Worm (Caenorhabditis elegans): Measurements from ENCODE around the gene D1022.9.

D1022.9 gene

DNA sequence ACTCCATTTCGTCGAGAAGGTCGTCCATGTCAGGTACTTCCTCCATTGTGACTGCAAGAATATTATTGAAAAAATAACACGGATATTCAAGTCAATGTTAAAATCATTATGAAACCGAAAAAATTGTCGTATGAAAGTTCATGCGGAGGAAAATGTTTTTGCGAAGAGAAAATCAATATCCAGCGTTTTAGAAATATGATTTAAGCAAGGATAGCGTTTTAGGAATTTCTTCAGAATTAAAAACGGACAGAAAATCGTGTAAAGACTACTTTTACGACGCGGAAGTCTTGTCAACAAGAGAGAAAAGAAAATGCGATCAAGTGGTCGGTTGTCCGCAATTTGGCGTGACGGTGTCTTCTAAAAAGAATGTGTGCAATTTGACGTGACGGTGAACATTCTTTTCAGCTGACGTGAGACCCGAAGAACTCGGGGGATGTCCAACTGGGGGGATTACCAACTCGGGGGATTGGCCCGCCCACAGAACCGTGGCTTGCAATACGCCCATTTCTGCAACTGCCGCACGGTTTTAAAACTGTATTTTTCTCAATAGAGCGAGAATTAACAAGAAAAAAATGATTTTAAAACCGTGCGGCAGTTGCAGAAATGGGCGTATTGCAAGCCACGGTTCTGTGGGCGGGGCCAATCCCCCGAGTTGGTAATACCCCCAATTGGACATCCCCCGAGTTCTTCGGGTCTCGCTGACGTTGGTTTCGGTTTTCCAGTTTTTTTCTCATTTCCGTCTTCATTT lies 10.8 kb downstream of the D1022.9 start, which contains the start of the genes aka-1 and ubc-6 (continued):
- TF ChIP-seq dpl-1 (GFP tag; optimal IDR thresholded peaks at IDR 0.05) = peak; percentile 34
- no peak for TF ChIP-seq ets-4 (GFP tag; optimal IDR thresholded peaks at IDR 0.05)
- peak; percentile 91 for TF ChIP-seq ztf-6 (GFP tag; IDR thresholded peaks at IDR 0.05)
- peak; percentile 95 for TF ChIP-seq lin-40 (tag; optimal IDR thresholded peaks at IDR 0.05)
- TF ChIP-seq madf-3 (GFP tag; IDR thresholded peaks at IDR 0.05) = peak; percentile 87
- TF ChIP-seq nhr-120 (GFP tag; IDR thresholded peaks at IDR 0.05) = no peak
- TF ChIP-seq Y53F4B.3 (GFP tag; IDR thresholded peaks at IDR 0.05) = peak; percentile 65
- TF ChIP-seq lir-1 (GFP tag; conservative IDR thresholded peaks at IDR 0.05) = peak; percentile 91
- TF ChIP-seq rec-8 (tag; optimal IDR thresholded peaks at IDR 0.05) = no peak
- peak; percentile 86 for TF ChIP-seq nhr-80 (tag; optimal IDR thresholded peaks at IDR 0.05)
- no peak for TF ChIP-seq dpff-1 (tag; optimal IDR thresholded peaks at IDR 0.05)
- TF ChIP-seq chd-7 (tag; optimal IDR thresholded peaks at IDR 0.05) = peak; percentile 71

DNA sequence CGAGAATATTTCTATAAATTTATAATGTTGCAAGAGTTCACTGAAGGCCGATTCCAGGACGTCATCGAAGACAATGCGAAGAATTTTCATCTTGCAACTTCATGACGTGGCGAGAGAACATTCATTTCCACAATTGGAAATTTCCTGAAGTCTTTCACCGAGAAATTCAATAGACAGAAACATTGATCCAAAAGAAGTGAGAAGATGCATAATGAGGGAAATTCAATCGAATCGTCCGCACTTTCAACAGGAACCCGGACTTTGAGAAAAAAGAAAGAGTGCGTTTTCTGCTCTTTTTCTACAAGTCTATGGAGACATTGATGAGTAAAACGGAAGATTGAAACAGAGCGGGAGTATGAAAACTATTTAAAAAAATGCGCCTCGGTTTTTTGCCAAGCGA lies 20.2 kb downstream of the D1022.9 start:
- TF ChIP-seq F55B11.4 (tag; optimal IDR thresholded peaks at IDR 0.05; ENCODE audit: borderline replicate concordance, insufficient read depth) (no peak), dpl-1 (GFP tag; optimal IDR thresholded peaks at IDR 0.05) (no peak), aptf-2 (GFP tag; conservative IDR thresholded peaks at IDR 0.05) (no peak), him-1 (tag; optimal IDR thresholded peaks at IDR 0.05) (no peak), ceh-40 (GFP tag; IDR thresholded peaks at IDR 0.05) (no peak), T07F8.4 (tag; optimal IDR thresholded peaks at IDR 0.05) (no peak), pha-4 (tag; optimal IDR thresholded peaks at IDR 0.05) (no peak), sea-2 (GFP tag; IDR thresholded peaks at IDR 0.05) (no peak), nhr-80 (tag; optimal IDR thresholded peaks at IDR 0.05) (no peak), efl-1 (GFP tag; optimal IDR thresholded peaks at IDR 0.05) (no peak), F33H1.4 (GFP tag; IDR thresholded peaks at IDR 0.05) (no peak), F22D6.2 (tag; optimal IDR thresholded peaks at IDR 0.05) (no peak)

DNA sequence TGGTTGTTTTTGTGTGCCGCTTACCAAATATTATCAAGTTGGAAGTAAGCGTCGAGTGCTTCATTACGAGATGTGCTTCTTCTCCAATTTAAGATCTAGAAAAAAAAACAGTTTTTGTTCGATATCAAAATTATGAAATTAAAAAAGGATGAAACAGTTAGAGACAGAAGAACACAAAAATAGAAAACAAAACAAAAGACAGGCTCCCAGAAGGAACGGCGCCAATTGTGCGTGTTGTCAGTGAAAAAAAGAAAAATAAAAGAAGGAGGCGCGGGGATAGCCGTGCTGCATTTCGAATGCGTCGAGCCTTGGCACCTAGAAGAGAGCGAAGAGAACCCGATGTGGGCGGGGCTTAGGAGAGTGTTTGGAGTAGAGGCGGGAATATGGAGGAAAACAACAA lies 24.0 kb downstream of the D1022.9 start, which contains the start of gene sro-1:
TSS of gene sro-1 (minus strand) at position 101 of the 400 bp plus-strand sequence.
- TF ChIP-seq ceh-27 (GFP tag; optimal IDR thresholded peaks at IDR 0.05) (no peak), ceh-40 (GFP tag; IDR thresholded peaks at IDR 0.05) (no peak)

DNA sequence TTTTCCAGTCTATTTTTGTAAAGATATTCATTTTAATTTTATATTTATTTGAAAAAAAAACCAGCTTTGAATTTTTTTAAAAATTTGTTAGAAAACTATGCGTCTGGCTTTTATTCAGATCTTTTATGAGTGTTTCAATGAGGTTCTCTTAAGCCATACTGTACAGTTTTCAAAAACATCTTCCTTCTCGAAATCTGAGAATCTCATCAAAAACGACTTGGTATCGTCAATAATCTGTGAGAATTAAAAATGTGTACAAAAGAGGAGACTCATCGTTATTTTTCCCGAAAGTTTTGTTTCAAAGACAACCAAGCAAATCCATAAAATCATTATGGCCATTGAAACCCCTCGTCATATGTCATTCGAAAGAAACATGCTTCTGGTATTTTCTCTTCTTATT lies 30.3 kb downstream of the D1022.9 start, which contains the start of gene D1022.2:
TSS of gene D1022.2 (plus strand) at position 301 of the 400 bp plus-strand sequence.
- no peak for TF ChIP-seq F33H1.4 (GFP tag; IDR thresholded peaks at IDR 0.05)
- TF ChIP-seq Y56A3A.18 (GFP tag; IDR thresholded peaks at IDR 0.05) = no peak
- TF ChIP-seq efl-1 (GFP tag; optimal IDR thresholded peaks at IDR 0.05) = no peak
- TF ChIP-seq mes-4 (tag; optimal IDR thresholded peaks at IDR 0.05) = no peak
- TF ChIP-seq attf-6 (GFP tag; IDR thresholded peaks at IDR 0.05) = no peak
- no peak for TF ChIP-seq lin-26 (GFP tag; IDR thresholded peaks at IDR 0.05)
- no peak for TF ChIP-seq ceh-58 (GFP tag; IDR thresholded peaks at IDR 0.05)
- TF ChIP-seq lsl-1 (GFP tag; optimal IDR thresholded peaks at IDR 0.05) = no peak
- TF ChIP-seq egrh-3 (GFP tag; IDR thresholded peaks at IDR 0.05) = no peak
- no peak for TF ChIP-seq sea-2 (GFP tag; IDR thresholded peaks at IDR 0.05)
- no peak for TF ChIP-seq hrde-1 (tag; optimal IDR thresholded peaks at IDR 0.05; ENCODE audit: borderline replicate concordance)
- TF ChIP-seq C06A6.2 (GFP tag; conservative IDR thresholded peaks at IDR 0.05) = no peak
- no peak for TF ChIP-seq fkh-3 (tag; optimal IDR thresholded peaks at IDR 0.05)
- TF ChIP-seq nfya-2 (GFP tag; IDR thresholded peaks at IDR 0.05) = no peak

Measured in whole organism, young adult.